Worm (Caenorhabditis elegans): ENCODE data around the gene dpyd-1.

DNA sequence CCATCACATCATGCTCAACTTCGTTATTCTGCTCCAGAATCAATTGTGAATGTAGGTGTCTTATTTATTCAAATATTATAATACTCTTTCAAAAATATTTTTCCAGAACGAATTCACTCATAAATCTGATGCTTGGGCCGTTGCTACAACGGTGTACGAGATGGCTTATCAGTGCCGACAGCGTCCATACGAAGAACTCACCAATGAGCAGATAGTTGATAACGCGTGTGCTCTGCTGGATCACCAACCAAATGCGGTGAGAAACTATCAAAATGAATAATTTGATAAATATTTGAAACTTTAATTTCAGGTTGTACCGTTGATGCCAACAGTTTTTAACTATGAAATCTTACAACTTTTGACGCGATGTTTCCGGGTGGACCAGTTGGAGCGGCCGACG lies 2.0 kb upstream of the dpyd-1 start:
- TF ChIP-seq snpc-1.2 (GFP tag; IDR thresholded peaks at IDR 0.05) (no peak), nhr-102 (tag; optimal IDR thresholded peaks at IDR 0.05) (no peak), gei-8 (GFP tag; optimal IDR thresholded peaks at IDR 0.05) (no peak), jun-1 (tag; optimal IDR thresholded peaks at IDR 0.05) (no peak), pha-4 (GFP tag; IDR thresholded peaks at IDR 0.05) (no peak), pha-4 (tag; optimal IDR thresholded peaks at IDR 0.05) (no peak), nhr-77 (tag; optimal IDR thresholded peaks at IDR 0.05) (no peak), madf-9 (GFP tag; conservative IDR thresholded peaks at IDR 0.05) (no peak), zag-1 (tag; optimal IDR thresholded peaks at IDR 0.05) (no peak), saeg-2 (GFP tag; IDR thresholded peaks at IDR 0.05) (no peak), nhr-76 (tag; optimal IDR thresholded peaks at IDR 0.05) (no peak)

All from whole organism, L4 larva.